Worm (Caenorhabditis elegans): ENCODE measurements around the gene C17B7.8.

DNA sequence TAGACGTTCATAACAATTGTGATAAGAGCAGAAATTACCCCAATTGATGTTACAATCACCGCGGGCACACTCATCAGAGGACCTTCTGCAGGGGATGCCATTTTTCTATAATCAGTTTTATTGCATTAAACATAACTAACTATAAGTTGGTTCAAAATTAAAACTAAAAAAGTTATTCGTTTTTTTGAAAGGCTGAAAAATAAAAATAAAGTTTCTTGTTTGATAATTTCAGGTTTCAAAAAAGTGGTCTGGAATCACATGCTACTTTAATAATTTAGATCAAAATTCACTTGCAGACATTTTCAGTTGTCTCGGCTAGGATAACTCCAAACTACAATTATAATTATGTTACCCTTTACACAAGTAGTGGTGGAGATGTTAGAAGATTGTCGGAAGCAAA is 22.2 kb downstream of the C17B7.8 start, which contains the start of gene srbc-1:
- TF ChIP-seq ztf-11 (tag; optimal IDR thresholded peaks at IDR 0.05) (no peak), skn-1 (tag; optimal IDR thresholded peaks at IDR 0.05) (no peak), alr-1 (tag; optimal IDR thresholded peaks at IDR 0.05) (no peak), elt-1 (tag; optimal IDR thresholded peaks at IDR 0.05) (no peak), lin-39 (tag; optimal IDR thresholded peaks at IDR 0.05) (no peak), fos-1 (tag; optimal IDR thresholded peaks at IDR 0.05) (no peak), nhr-237 (tag; optimal IDR thresholded peaks at IDR 0.05) (no peak)
